Fruit fly (Drosophila melanogaster): Measurements from ENCODE around the gene CG43843.

Gene CG43843

dm6 chrX:18467881-18468280 lies 7.7 kb upstream of the CG43843 start:
- no peak for TF ChIP-seq noc (tag; optimal IDR thresholded peaks at IDR 0.05)

dm6 chrX:18452717-18453116 lies 7.5 kb downstream of the CG43843 start:
- TF ChIP-seq noc (tag; optimal IDR thresholded peaks at IDR 0.05): no peak

dm6 chrX:18440481-18440880 lies 19.7 kb downstream of the CG43843 start, which contains the start of gene CG32548:
Gene CG32548, minus strand, starts transcription at chrX:18440581.
- no peak for TF ChIP-seq noc (tag; optimal IDR thresholded peaks at IDR 0.05)

- no peak for TF ChIP-seq noc (tag; optimal IDR thresholded peaks at IDR 0.05)
Measured at dm6 chrX:18439367-18439766, 20.9 kb downstream of the CG43843 start, which contains the start of gene CG43841. Gene CG43841, plus strand, starts transcription at chrX:18439667.

- TF ChIP-seq noc (tag; optimal IDR thresholded peaks at IDR 0.05): no peak
Measured at dm6 chrX:18438568-18438967, 21.6 kb downstream of the CG43843 start, which contains the start of gene CG32551. Gene CG32551, plus strand, starts transcription at chrX:18438868.

- no peak for TF ChIP-seq noc (tag; optimal IDR thresholded peaks at IDR 0.05)
Measured at dm6 chrX:18437190-18437589, 23.0 kb downstream of the CG43843 start, which contains the start of gene CG6290. Gene CG6290, plus strand, starts transcription at chrX:18437490.

- no peak for TF ChIP-seq noc (tag; optimal IDR thresholded peaks at IDR 0.05)
Measured at dm6 chrX:18422112-18422511, 38.1 kb downstream of the CG43843 start, which contains the start of gene CG42323. Gene CG42323, plus strand, starts transcription at chrX:18422413.

dm6 chrX:18415115-18415514 lies 45.1 kb downstream of the CG43843 start, which contains the start of gene CG15056:
Gene CG15056, plus strand, starts transcription at chrX:18415415.
- TF ChIP-seq noc (tag; optimal IDR thresholded peaks at IDR 0.05): no peak

dm6 chrX:18409938-18410337 lies 50.3 kb downstream of the CG43843 start, which contains the start of gene Nt5b:
Gene Nt5b, minus strand, starts transcription at chrX:18410144.
- no peak for TF ChIP-seq noc (tag; optimal IDR thresholded peaks at IDR 0.05)

- TF ChIP-seq noc (tag; optimal IDR thresholded peaks at IDR 0.05): no peak
Measured at dm6 chrX:18409449-18409848, 50.8 kb downstream of the CG43843 start.
